Fruit fly (Drosophila melanogaster) whole organism, embryonic: ENCODE results near the gene CG13898.

Experiments used
- Asciz ChIP-seq: fragments of 200-800 bp; sonication (Bioruptor generic); optimal IDR thresholded peaks from 2 replicates; lab custom pipeline; 2017; ENCODE audit warnings: missing biosample characterization, mild to moderate bottlenecking, missing genetic modification characterization, missing genetic modification reagents
- CG10565 ChIP-seq: fragments of 200-800 bp; sonication (Bioruptor generic); optimal IDR thresholded peaks from 3 replicates; lab custom pipeline; 2016; ENCODE audit warnings: missing biosample characterization, mild to moderate bottlenecking, missing genetic modification characterization
- CG12155 ChIP-seq: fragments of 200-800 bp; sonication (Bioruptor generic); optimal IDR thresholded peaks from 3 replicates; lab custom pipeline; 2016; ENCODE audit warnings: missing biosample characterization, missing genetic modification characterization
- CG12391 ChIP-seq: fragments of 200-800 bp; sonication (Bioruptor generic); optimal IDR thresholded peaks from 3 replicates; lab custom pipeline; 2018; ENCODE audit warnings: missing biosample characterization, mild to moderate bottlenecking, missing genetic modification characterization, moderate library complexity
- CG13424 ChIP-seq: fragments of 200-800 bp; sonication (Bioruptor generic); optimal IDR thresholded peaks from 2 replicates; lab custom pipeline; 2019; ENCODE audit warnings: missing biosample characterization, mild to moderate bottlenecking, missing genetic modification characterization, moderate library complexity
- CG14441 ChIP-seq: fragments of 200-800 bp; sonication (Bioruptor generic); IDR thresholded peaks from 2 replicates; pipeline ENCODE4 v1.3.6; 2022; ENCODE audit warnings: missing biosample characterization, missing genetic modification characterization
- CG16813 ChIP-seq: fragments of 200-800 bp; sonication (Bioruptor generic); IDR thresholded peaks from 3 replicates; pipeline ENCODE4 v1.3.6; 2022; ENCODE audit warnings: missing biosample characterization, missing genetic modification characterization; ENCODE audit not compliant: partially characterized antibody
- CG17912 ChIP-seq: fragments of 200-800 bp; sonication (Bioruptor generic); optimal IDR thresholded peaks from 2 replicates; lab custom pipeline; 2018; ENCODE audit warnings: missing biosample characterization, mild to moderate bottlenecking, missing genetic modification characterization
- CG2712 ChIP-seq: fragments of 200-800 bp; optimal IDR thresholded peaks from 3 replicates; lab custom pipeline; 2019; ENCODE audit warnings: missing biosample characterization, mild to moderate bottlenecking, missing genetic modification characterization, moderate library complexity
- CG2875 ChIP-seq: fragments of 200-800 bp; sonication (Bioruptor generic); optimal IDR thresholded peaks from 2 replicates; lab custom pipeline; 2017; ENCODE audit warnings: missing biosample characterization, mild to moderate bottlenecking, missing genetic modification characterization, missing genetic modification reagents
- CG31441 ChIP-seq: fragments of 200-800 bp; sonication (Bioruptor generic); IDR thresholded peaks from 2 replicates; pipeline ENCODE4 v1.3.6; 2022; ENCODE audit warnings: missing biosample characterization, missing genetic modification characterization
- CG4820 ChIP-seq: fragments of 200-800 bp; sonication (Bioruptor generic); optimal IDR thresholded peaks from 3 replicates; lab custom pipeline; 2016; ENCODE audit warnings: missing biosample characterization, missing genetic modification characterization
- CG7963 ChIP-seq: fragments of 200-800 bp; sonication (Bioruptor generic); IDR thresholded peaks from 3 replicates; pipeline ENCODE4 v1.3.6; 2022; ENCODE audit warnings: missing biosample characterization, missing genetic modification characterization; ENCODE audit not compliant: partially characterized antibody
- CG8924 ChIP-seq: fragments of 200-800 bp; optimal IDR thresholded peaks from 3 replicates; lab custom pipeline; 2019; ENCODE audit warnings: missing biosample characterization, mild to moderate bottlenecking, missing genetic modification characterization, moderate library complexity
- CG9727 ChIP-seq: fragments of 200-800 bp; sonication (Bioruptor generic); optimal IDR thresholded peaks from 3 replicates; lab custom pipeline; 2017; ENCODE audit warnings: missing biosample characterization, mild to moderate bottlenecking, missing genetic modification characterization
- CoRest ChIP-seq: fragments of 200-800 bp; sonication (Bioruptor generic); optimal IDR thresholded peaks from 3 replicates; lab custom pipeline; 2018; ENCODE audit warnings: missing biosample characterization, mild to moderate bottlenecking, missing genetic modification characterization, moderate library complexity
- Drgx ChIP-seq: fragments of 200-800 bp; sonication (Bioruptor generic); IDR thresholded peaks from 2 replicates; pipeline ENCODE4 v1.3.6; 2022; ENCODE audit warnings: missing biosample characterization, missing genetic modification characterization
- Ets65A ChIP-seq: fragments of 200-800 bp; sonication (Bioruptor generic); peaks from one replicate; lab custom pipeline; 2016; ENCODE audit warnings: missing biosample characterization, missing genetic modification characterization
- Fer2 ChIP-seq: fragments of 200-800 bp; sonication (Bioruptor generic); optimal IDR thresholded peaks from 2 replicates; lab custom pipeline; 2018; ENCODE audit warnings: missing biosample characterization, mild to moderate bottlenecking, missing genetic modification characterization, moderate library complexity
- HLH4C ChIP-seq: fragments of 200-800 bp; sonication (Bioruptor generic); IDR thresholded peaks from 3 replicates; pipeline ENCODE4 v1.3.6; 2022; ENCODE audit warnings: missing biosample characterization, missing genetic modification characterization; ENCODE audit not compliant: partially characterized antibody
- Med ChIP-seq: fragments of 200-800 bp; sonication (Bioruptor generic); peaks from one replicate; lab custom pipeline; 2016; ENCODE audit warnings: missing biosample characterization, missing genetic modification characterization, mild to moderate bottlenecking, inconsistent platforms, moderate library complexity
- Nf-YB ChIP-seq: fragments of 200-800 bp; sonication (Bioruptor generic); optimal IDR thresholded peaks from 3 replicates; lab custom pipeline; 2019; ENCODE audit warnings: missing biosample characterization, mild to moderate bottlenecking, missing genetic modification characterization, moderate library complexity
- Optix ChIP-seq: fragments of 200-800 bp; sonication (Bioruptor generic); IDR thresholded peaks from 3 replicates; pipeline ENCODE4 v1.3.6; 2022; ENCODE audit warnings: missing biosample characterization, missing genetic modification characterization
- PHDP ChIP-seq: fragments of 200-800 bp; sonication (Bioruptor generic); optimal IDR thresholded peaks from 3 replicates; lab custom pipeline; 2018; ENCODE audit warnings: missing biosample characterization, mild to moderate bottlenecking, missing genetic modification characterization, moderate library complexity
- Pdp1 ChIP-seq, 2 experiments: fragments of 200-800 bp; sonication (Bioruptor generic); optimal IDR thresholded peaks; 3 replicates each; lab custom pipeline; 2016; ENCODE audit warnings: missing biosample characterization in 2 of 2, missing genetic modification characterization in 2 of 2, mild to moderate bottlenecking in 1 of 2, moderate library complexity in 1 of 2
- Ptx1 ChIP-seq: fragments of 200-800 bp; sonication (Bioruptor generic); IDR thresholded peaks from 2 replicates; pipeline ENCODE4 v1.3.6; 2022; ENCODE audit warnings: missing biosample characterization, missing genetic modification characterization
- Scr ChIP-seq: fragments of 200-800 bp; sonication (Bioruptor generic); IDR thresholded peaks from 2 replicates; pipeline ENCODE4 v1.3.6; 2022; ENCODE audit warnings: missing biosample characterization, missing genetic modification characterization; ENCODE audit not compliant: partially characterized antibody
- Usf ChIP-seq: fragments of 200-800 bp; sonication (Bioruptor generic); optimal IDR thresholded peaks from 2 replicates; lab custom pipeline; 2017; ENCODE audit warnings: missing genotype, missing biosample characterization, missing genetic modification characterization
- bab2 ChIP-seq: fragments of 200-800 bp; sonication (Bioruptor generic); optimal IDR thresholded peaks from 2 replicates; lab custom pipeline; 2016; ENCODE audit warnings: missing biosample characterization, missing genetic modification characterization
- btn ChIP-seq: fragments of 200-800 bp; sonication (Bioruptor generic); optimal IDR thresholded peaks from 2 replicates; lab custom pipeline; 2016; ENCODE audit warnings: missing biosample characterization, missing genetic modification characterization
- dmrt99B ChIP-seq: fragments of 200-800 bp; sonication (Bioruptor generic); optimal IDR thresholded peaks from 2 replicates; lab custom pipeline; 2018; ENCODE audit warnings: missing biosample characterization, mild to moderate bottlenecking, missing genetic modification characterization, moderate library complexity
- dpn ChIP-seq, 2 experiments: fragments of 200-800 bp; sonication (Bioruptor generic); optimal IDR thresholded peaks; 3 replicates each; lab custom pipeline; 2016; ENCODE audit warnings: missing biosample characterization in 2 of 2, missing genetic modification characterization in 2 of 2
- emc ChIP-seq: fragments of 200-800 bp; sonication (Bioruptor generic); optimal IDR thresholded peaks from 2 replicates; lab custom pipeline; 2016; ENCODE audit warnings: missing biosample characterization, missing genetic modification characterization
- eve ChIP-seq, 2 experiments: fragments of >200 bp; optimal IDR thresholded peaks; 2 replicates each; lab custom pipeline; 2017; ENCODE audit warnings: missing biosample characterization in 2 of 2, missing genetic modification characterization in 2 of 2
- fd96Cb ChIP-seq: fragments of 200-800 bp; sonication (Bioruptor generic); optimal IDR thresholded peaks from 2 replicates; lab custom pipeline; 2018; ENCODE audit warnings: missing biosample characterization, mild to moderate bottlenecking, missing genetic modification characterization, moderate library complexity
- grau ChIP-seq: fragments of 200-800 bp; optimal IDR thresholded peaks from 3 replicates; lab custom pipeline; 2019; ENCODE audit warnings: missing biosample characterization, mild to moderate bottlenecking, missing genetic modification characterization, moderate library complexity
- her ChIP-seq: fragments of 200-800 bp; sonication (Bioruptor generic); optimal IDR thresholded peaks from 2 replicates; lab custom pipeline; 2016; ENCODE audit warnings: missing biosample characterization, missing genetic modification characterization
- lab ChIP-seq: fragments of 200-800 bp; sonication (Bioruptor generic); optimal IDR thresholded peaks from 3 replicates; lab custom pipeline; 2017; ENCODE audit warnings: missing biosample characterization, missing genetic modification characterization, mild to moderate bottlenecking, moderate library complexity, missing genetic modification reagents
- nau ChIP-seq: fragments of 200-800 bp; sonication (Bioruptor generic); optimal IDR thresholded peaks from 3 replicates; lab custom pipeline; 2017; ENCODE audit warnings: missing biosample characterization, mild to moderate bottlenecking, missing genetic modification characterization, missing genetic modification reagents
- nmo ChIP-seq: fragments of 200-800 bp; sonication (Bioruptor generic); optimal IDR thresholded peaks from 2 replicates; lab custom pipeline; 2018; ENCODE audit warnings: missing biosample characterization, mild to moderate bottlenecking, missing genetic modification characterization, moderate library complexity
- row ChIP-seq: fragments of 200-800 bp; sonication (Bioruptor generic); IDR thresholded peaks from 3 replicates; pipeline ENCODE4 v1.3.6; 2022; ENCODE audit warnings: missing biosample characterization, missing genetic modification characterization
- sens-2 ChIP-seq: fragments of 200-800 bp; sonication (Bioruptor generic); IDR thresholded peaks from 2 replicates; pipeline ENCODE4 v1.3.6; 2022; ENCODE audit warnings: missing biosample characterization, missing genetic modification characterization
- sisA ChIP-seq: fragments of 200-800 bp; sonication (Bioruptor generic); IDR thresholded peaks from 2 replicates; pipeline ENCODE4 v1.3.6; 2022; ENCODE audit warnings: missing biosample characterization, missing genetic modification characterization
- tna ChIP-seq: fragments of 200-800 bp; sonication (Bioruptor generic); IDR thresholded peaks from 2 replicates; pipeline ENCODE4 v1.3.6; 2022; ENCODE audit warnings: missing biosample characterization, missing genetic modification characterization; ENCODE audit not compliant: partially characterized antibody
- trem ChIP-seq: fragments of 200-800 bp; optimal IDR thresholded peaks from 3 replicates; lab custom pipeline; 2019; ENCODE audit warnings: missing biosample characterization, mild to moderate bottlenecking, missing genetic modification characterization, moderate library complexity
- twi ChIP-seq: fragments of 200-800 bp; optimal IDR thresholded peaks from 2 replicates; lab custom pipeline; 2019; ENCODE audit warnings: missing biosample characterization, mild to moderate bottlenecking, missing genetic modification characterization, moderate library complexity
- zfh1 ChIP-seq: fragments of 200-800 bp; sonication (Bioruptor generic); IDR thresholded peaks from 3 replicates; pipeline ENCODE4 v1.3.6; 2022; ENCODE audit warnings: missing biosample characterization, missing genetic modification characterization

Gene CG13898

dm6 chr3L:765515-766292 is 38.1 kb downstream of the CG13898 start (continued):
- TF ChIP-seq bab2 (GFP tag; lab: Kevin White, UChicago) (peak; percentile 59), Usf (GFP tag; lab: Kevin White, UChicago) (no peak), CG4820 (GFP tag; lab: Kevin White, UChicago) (peak; percentile 3), her (GFP tag; lab: Kevin White, UChicago) (no peak), CG9727 (GFP tag; lab: Kevin White, UChicago) (peak; percentile 34), Asciz (GFP tag; lab: Kevin White, UChicago) (peak; percentile 40), nau (GFP tag; lab: Kevin White, UChicago) (peak; percentile 48), Pdp1 (GFP tag; optimal IDR thresholded peaks at IDR 0.05; lab: Kevin White, UChicago) (peak in 1 of 2 experiments; percentile 2), Scr (peak; percentile 46), sisA (GFP tag; lab: Robert Waterston, UW) (0 out of 2 replicates have a peak, but pooled peaks have one; percentile 16), PHDP (tag; lab: Kevin White, UChicago) (peak; percentile 41), dpn (GFP tag; optimal IDR thresholded peaks at IDR 0.05; lab: Kevin White, UChicago) (peak in 1 of 2 experiments; percentile 17), fd96Cb (peak; percentile 34), CG12391 (tag; lab: Kevin White, UChicago) (peak; percentile 24), grau (tag; lab: Kevin White, UChicago) (peak; percentile 1), sens-2 (GFP tag; lab: Robert Waterston, UW) (0 out of 2 replicates have a peak, but pooled peaks have one; percentile 18), Fer2 (tag; lab: Kevin White, UChicago) (no peak), CG10565 (GFP tag; lab: Kevin White, UChicago) (no peak), CoRest (peak; percentile 8), tna (GFP tag; lab: Robert Waterston, UW) (peak; percentile 47), CG2875 (GFP tag; lab: Kevin White, UChicago) (peak; percentile 5), CG17912 (GFP tag; lab: Kevin White, UChicago) (no peak), CG13424 (tag; lab: Kevin White, UChicago) (peak; percentile 3), CG12155 (peak; percentile 17), trem (tag; lab: Kevin White, UChicago) (no peak), CG8924 (tag; lab: Kevin White, UChicago) (no peak), CG14441 (GFP tag; lab: Robert Waterston, UW) (0 out of 2 replicates have a peak, but pooled peaks have one; percentile 36), Ets65A (GFP tag; lab: Kevin White, UChicago) (peak; percentile 81), eve (GFP tag; optimal IDR thresholded peaks at IDR 0.05; lab: Kevin White, UChicago) (peak in 1 of 2 experiments; percentile 44), HLH4C (GFP tag; lab: Robert Waterston, UW) (peak; percentile 72), zfh1 (GFP tag; lab: Robert Waterston, UW) (peak; percentile 58), lab (GFP tag; lab: Kevin White, UChicago) (peak; percentile 48), twi (tag; lab: Kevin White, UChicago) (no peak), nmo (GFP tag; lab: Kevin White, UChicago) (peak; percentile 9), emc (no peak), CG7963 (GFP tag; lab: Robert Waterston, UW) (0 out of 3 replicates have a peak, but pooled peaks have one; percentile 26), Drgx (GFP tag; lab: Robert Waterston, UW) (peak; percentile 65), Ptx1 (GFP tag; lab: Robert Waterston, UW) (peak; percentile 37; the same call in 1 of the 2 replicates), CG16813 (GFP tag; lab: Robert Waterston, UW) (peak; percentile 54; the same call in 2 of the 3 replicates), Med (GFP tag; lab: Kevin White, UChicago) (peak; percentile 77), Optix (peak; percentile 47; the same call in 1 of the 3 replicates), CG2712 (tag; lab: Kevin White, UChicago) (peak; percentile 16), row (GFP tag; lab: Robert Waterston, UW) (peak; percentile 54; the same call in 2 of the 3 replicates), Nf-YB (no peak), dmrt99B (peak; percentile 58), btn (GFP tag; lab: Kevin White, UChicago) (no peak), CG31441 (no peak)
